Worm (Caenorhabditis elegans) whole organism, L3 larva: ENCODE results near the gene R151.2.

ENCODE experiments used
- aly-2 ChIP-seq: fragments of 150-350 bp; optimal IDR thresholded peaks from 2 replicates; lab custom pipeline; 2014; ENCODE audit warnings: missing biosample characterization, missing genetic modification characterization
- ama-1 ChIP-seq: fragments of 150-350 bp; optimal IDR thresholded peaks from 2 replicates; lab custom pipeline; 2018
- egl-27 ChIP-seq: sonication (generic microtip); optimal IDR thresholded peaks from 4 replicates; lab custom pipeline; 2017; ENCODE audit warnings: missing biosample characterization, missing genetic modification reagents, missing genetic modification characterization
- egl-5 ChIP-seq: fragments of 150-350 bp; optimal IDR thresholded peaks from 2 replicates; lab custom pipeline; 2017; ENCODE audit warnings: missing biosample characterization, missing genetic modification reagents, missing genetic modification characterization, inconsistent platforms
- nhr-77 ChIP-seq: fragments of 150-350 bp; optimal IDR thresholded peaks from 2 replicates; lab custom pipeline; 2014; ENCODE audit warnings: missing biosample characterization, missing genetic modification characterization
- tbx-2 ChIP-seq: sonication (generic microtip); optimal IDR thresholded peaks from 2 replicates; lab custom pipeline; 2016; ENCODE audit warnings: mild to moderate bottlenecking, missing genetic modification characterization, missing compliant biosample characterization

ce11 chrIII:7239416-7239815, 29.6 kb downstream of the R151.2 start:
- TF ChIP-seq egl-5 (no peak), nhr-77 (tag; lab: Kevin White, UChicago) (no peak), aly-2 (tag; lab: Kevin White, UChicago) (no peak), tbx-2 (tag; lab: Kevin White, UChicago) (no peak), egl-27 (tag; lab: Kevin White, UChicago) (no peak), ama-1 (lab: Kevin White, UChicago) (no peak)
